Worm (Caenorhabditis elegans): ENCODE measurements around the gene cas-1.

DNA sequence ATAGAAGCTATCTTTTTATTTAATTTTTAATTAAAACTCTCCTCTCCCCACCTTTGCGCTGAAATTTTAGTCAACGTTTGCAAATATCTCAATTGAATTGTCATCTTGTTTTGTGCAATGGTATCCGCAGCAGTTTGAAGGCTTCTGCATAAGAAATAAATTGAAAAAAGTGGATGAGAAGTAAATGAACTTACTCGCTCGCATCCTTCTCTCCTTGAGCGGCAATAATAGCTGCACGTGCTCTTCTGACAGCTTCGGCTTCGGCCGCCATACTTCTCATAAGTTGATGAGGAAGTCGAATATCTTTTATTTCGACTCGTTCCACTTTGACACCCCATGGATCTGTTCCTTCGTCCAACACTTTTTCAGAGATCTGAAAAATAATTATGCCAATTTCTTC is 3.4 kb upstream of the cas-1 start:
- TF ChIP-seq snu-23 (GFP tag; optimal IDR thresholded peaks at IDR 0.05) (no peak), mab-9 (GFP tag; IDR thresholded peaks at IDR 0.05) (no peak), dpl-1 (GFP tag; optimal IDR thresholded peaks at IDR 0.05) (no peak), tbx-2 (tag; optimal IDR thresholded peaks at IDR 0.05) (no peak), ceh-82 (tag; optimal IDR thresholded peaks at IDR 0.05) (no peak), sup-37 (GFP tag; optimal IDR thresholded peaks at IDR 0.05) (no peak), ama-1 (optimal IDR thresholded peaks at IDR 0.05) (no peak), lsy-2 (tag; optimal IDR thresholded peaks at IDR 0.05) (no peak), irx-1 (tag; optimal IDR thresholded peaks at IDR 0.05) (no peak), lin-14 (GFP tag; optimal IDR thresholded peaks at IDR 0.05) (peak; percentile 51), pqm-1 (tag; optimal IDR thresholded peaks at IDR 0.05) (no peak), elt-2 (tag; optimal IDR thresholded peaks at IDR 0.05) (no peak), mep-1 (tag; optimal IDR thresholded peaks at IDR 0.05) (no peak), unc-98 (GFP tag; IDR thresholded peaks at IDR 0.05) (no peak)
